Fruit fly (Drosophila melanogaster) whole organism, embryonic: ENCODE results near the gene aqz.

ENCODE experiments used
- Ada2b ChIP-seq: fragments of 200-800 bp; sonication (Bioruptor generic); IDR thresholded peaks from 2 replicates; pipeline ENCODE4 v1.3.6; 2022; ENCODE audit warnings: missing biosample characterization, missing genetic modification characterization
- Aef1 ChIP-seq: fragments of 200-800 bp; sonication (Bioruptor generic); IDR thresholded peaks from 3 replicates; pipeline ENCODE4 v1.3.6; 2022; ENCODE audit warnings: missing biosample characterization, missing genetic modification characterization
- CG10209 ChIP-seq: fragments of 200-800 bp; sonication (Bioruptor generic); optimal IDR thresholded peaks from 3 replicates; lab custom pipeline; 2017; ENCODE audit warnings: missing biosample characterization, mild to moderate bottlenecking, missing genetic modification characterization, missing genetic modification reagents
- CG11085 ChIP-seq: fragments of 200-800 bp; sonication (Bioruptor generic); IDR thresholded peaks from 2 replicates; pipeline ENCODE4 v1.3.6; 2022; ENCODE audit warnings: missing biosample characterization, missing genetic modification characterization
- CG12391 ChIP-seq: fragments of 200-800 bp; sonication (Bioruptor generic); optimal IDR thresholded peaks from 3 replicates; lab custom pipeline; 2018; ENCODE audit warnings: missing biosample characterization, mild to moderate bottlenecking, missing genetic modification characterization, moderate library complexity
- CG13894 ChIP-seq: fragments of 200-800 bp; sonication (Bioruptor generic); optimal IDR thresholded peaks from 3 replicates; lab custom pipeline; 2018; ENCODE audit warnings: missing biosample characterization, mild to moderate bottlenecking, missing genetic modification characterization, moderate library complexity
- CG14860 ChIP-seq: fragments of 200-800 bp; sonication (Bioruptor generic); IDR thresholded peaks from 3 replicates; pipeline ENCODE4 v1.3.6; 2022; ENCODE audit warnings: missing biosample characterization, missing genetic modification characterization; ENCODE audit not compliant: partially characterized antibody
- CG1529 ChIP-seq: fragments of 200-800 bp; sonication (Bioruptor generic); optimal IDR thresholded peaks from 3 replicates; lab custom pipeline; 2018; ENCODE audit warnings: missing biosample characterization, missing genetic modification characterization
- CG17359 ChIP-seq: fragments of 200-800 bp; sonication (Bioruptor generic); optimal IDR thresholded peaks from 3 replicates; lab custom pipeline; 2018; ENCODE audit warnings: missing biosample characterization, mild to moderate bottlenecking, missing genetic modification characterization, moderate library complexity
- CG17361 ChIP-seq: fragments of 200-800 bp; sonication (Bioruptor generic); IDR thresholded peaks from 3 replicates; pipeline ENCODE4 v1.3.6; 2022; ENCODE audit warnings: missing biosample characterization, missing genetic modification characterization
- CG18011 ChIP-seq: fragments of 200-800 bp; sonication (Bioruptor generic); optimal IDR thresholded peaks from 2 replicates; lab custom pipeline; 2017; ENCODE audit warnings: missing biosample characterization, missing genetic modification characterization, mild to moderate bottlenecking, moderate library complexity, missing genotype
- CG2116 ChIP-seq: fragments of 200-800 bp; sonication (Bioruptor generic); optimal IDR thresholded peaks from 3 replicates; lab custom pipeline; 2018; ENCODE audit warnings: missing biosample characterization, mild to moderate bottlenecking, missing genetic modification characterization
- CG2678 ChIP-seq: fragments of 200-800 bp; sonication (Bioruptor generic); optimal IDR thresholded peaks from 3 replicates; lab custom pipeline; 2019; ENCODE audit warnings: missing biosample characterization, mild to moderate bottlenecking, missing genetic modification characterization, moderate library complexity
- CG30020 ChIP-seq: fragments of 200-800 bp; optimal IDR thresholded peaks from 2 replicates; lab custom pipeline; 2019; ENCODE audit warnings: missing biosample characterization, mild to moderate bottlenecking, missing genetic modification characterization, moderate library complexity
- CG32767 ChIP-seq: fragments of 200-800 bp; sonication (Bioruptor generic); IDR thresholded peaks from 2 replicates; pipeline ENCODE4 v1.3.6; 2022; ENCODE audit warnings: missing biosample characterization, missing genetic modification characterization
- CG33213 ChIP-seq: fragments of 200-800 bp; sonication (Bioruptor generic); optimal IDR thresholded peaks from 3 replicates; lab custom pipeline; 2016; ENCODE audit warnings: missing biosample characterization, missing genetic modification characterization
- CG42726 ChIP-seq: fragments of 200-800 bp; sonication (Bioruptor generic); IDR thresholded peaks from 2 replicates; pipeline ENCODE4 v1.3.6; 2022; ENCODE audit warnings: missing biosample characterization, missing genetic modification characterization; ENCODE audit not compliant: partially characterized antibody
- CG4282 ChIP-seq: fragments of 200-800 bp; sonication (Bioruptor generic); optimal IDR thresholded peaks from 2 replicates; lab custom pipeline; 2016; ENCODE audit warnings: missing biosample characterization, missing genetic modification characterization
- CG6689 ChIP-seq: fragments of 200-800 bp; sonication (Bioruptor generic); IDR thresholded peaks from 2 replicates; pipeline ENCODE4 v1.3.6; 2022; ENCODE audit warnings: missing biosample characterization, missing genetic modification characterization
- CG8290 ChIP-seq, 3 experiments: fragments of 200-800 bp; sonication (Bioruptor generic); optimal IDR thresholded peaks; 2 replicates each; lab custom pipeline; 2016 to 2019; ENCODE audit warnings: missing biosample characterization in 3 of 3, missing genetic modification characterization in 3 of 3, mild to moderate bottlenecking in 2 of 3, moderate library complexity in 1 of 3
- Elba2 ChIP-seq: fragments of 200-800 bp; sonication (Bioruptor generic); optimal IDR thresholded peaks from 3 replicates; lab custom pipeline; 2016; ENCODE audit warnings: missing biosample characterization, missing genetic modification characterization
- Gsc ChIP-seq: fragments of 200-800 bp; sonication (Bioruptor generic); IDR thresholded peaks from 2 replicates; pipeline ENCODE4 v1.3.6; 2022; ENCODE audit warnings: missing biosample characterization, missing genetic modification characterization
- HLHmδ ChIP-seq: fragments of 200-800 bp; sonication (Bioruptor generic); optimal IDR thresholded peaks from 2 replicates; lab custom pipeline; 2018; ENCODE audit warnings: missing biosample characterization, mild to moderate bottlenecking, missing genetic modification characterization, moderate library complexity
- Hey ChIP-seq: fragments of 200-800 bp; sonication (Bioruptor generic); optimal IDR thresholded peaks from 3 replicates; lab custom pipeline; 2018; ENCODE audit warnings: missing biosample characterization, mild to moderate bottlenecking, missing genetic modification characterization
- Hr39 ChIP-seq: fragments of >200 bp; optimal IDR thresholded peaks from 2 replicates; lab custom pipeline; 2017
- Nf-YA ChIP-seq: fragments of 200-800 bp; sonication (Bioruptor generic); IDR thresholded peaks from 2 replicates; pipeline ENCODE4 v1.3.6; 2022; ENCODE audit warnings: missing biosample characterization, missing genetic modification characterization
- Six4 ChIP-seq: fragments of 200-800 bp; sonication (Bioruptor generic); optimal IDR thresholded peaks from 2 replicates; lab custom pipeline; 2016; ENCODE audit warnings: missing biosample characterization, missing genetic modification characterization
- Sox102F ChIP-seq: fragments of 200-800 bp; sonication (Bioruptor generic); optimal IDR thresholded peaks from 2 replicates; lab custom pipeline; 2018; ENCODE audit warnings: missing biosample characterization, mild to moderate bottlenecking, missing genetic modification characterization, moderate library complexity
- Xrp1 ChIP-seq: fragments of 200-800 bp; sonication (Bioruptor generic); IDR thresholded peaks from 2 replicates; pipeline ENCODE4 v1.3.6; 2022; ENCODE audit warnings: missing biosample characterization, missing genetic modification characterization
- al ChIP-seq: fragments of 200-800 bp; sonication (Bioruptor generic); IDR thresholded peaks from 2 replicates; pipeline ENCODE4 v1.3.6; 2022; ENCODE audit warnings: missing biosample characterization, missing genetic modification characterization
- bowl ChIP-seq: fragments of 200-800 bp; sonication (Bioruptor generic); IDR thresholded peaks from 2 replicates; pipeline ENCODE4 v1.3.6; 2022; ENCODE audit warnings: missing biosample characterization, missing genetic modification characterization
- cas ChIP-seq: fragments of 200-800 bp; sonication (Bioruptor generic); IDR thresholded peaks from 2 replicates; pipeline ENCODE4 v1.3.6; 2022; ENCODE audit warnings: missing biosample characterization, missing genetic modification characterization
- chif ChIP-seq, 2 experiments: fragments of 200-800 bp; sonication (Bioruptor generic); optimal IDR thresholded peaks; 3 replicates each; lab custom pipeline; 2016; ENCODE audit warnings: missing biosample characterization in 2 of 2, missing genetic modification characterization in 2 of 2
- crp ChIP-seq, 2 experiments: fragments of 200-800 bp; sonication (Bioruptor generic); optimal IDR thresholded peaks; 2 replicates in 1 of 2; 3 replicates in 1 of 2; lab custom pipeline; 2017; ENCODE audit warnings: missing biosample characterization in 2 of 2, missing genetic modification characterization in 2 of 2, mild to moderate bottlenecking in 1 of 2, moderate library complexity in 1 of 2
- danr ChIP-seq: fragments of 200-800 bp; sonication (Bioruptor generic); IDR thresholded peaks from 2 replicates; pipeline ENCODE4 v1.3.6; 2022; ENCODE audit warnings: missing biosample characterization, missing genetic modification characterization
- dmrt11E ChIP-seq: fragments of 200-800 bp; sonication (Bioruptor generic); optimal IDR thresholded peaks from 3 replicates; lab custom pipeline; 2018; ENCODE audit warnings: missing biosample characterization, mild to moderate bottlenecking, missing genetic modification characterization, moderate library complexity
- esg ChIP-seq: fragments of 200-800 bp; sonication (Bioruptor generic); conservative IDR thresholded peaks from 2 replicates; pipeline ENCODE4 v1.3.6; 2022; ENCODE audit warnings: missing biosample characterization, missing genetic modification characterization
- gce ChIP-seq: fragments of 200-800 bp; sonication (Bioruptor generic); IDR thresholded peaks from 3 replicates; pipeline ENCODE4 v1.3.6; 2022; ENCODE audit warnings: missing biosample characterization, missing genetic modification characterization
- gro ChIP-seq: fragments of 200-800 bp; sonication (Bioruptor generic); optimal IDR thresholded peaks from 2 replicates; lab custom pipeline; 2016; ENCODE audit warnings: missing biosample characterization, missing genetic modification characterization
- hkb ChIP-seq, 2 experiments: fragments of 200-800 bp in 1 of 2; fragments of >200 bp in 1 of 2; sonication (Bioruptor generic) in 1 of 2; IDR thresholded peaks in 1 of 2; optimal IDR thresholded peaks in 1 of 2; 2 replicates each; pipeline versions ENCODE4 v1.3.6 to Lab custom; 2017 to 2022; ENCODE audit warnings: missing biosample characterization in 1 of 2, missing genetic modification characterization in 1 of 2
- nmo ChIP-seq: fragments of 200-800 bp; sonication (Bioruptor generic); optimal IDR thresholded peaks from 2 replicates; lab custom pipeline; 2018; ENCODE audit warnings: missing biosample characterization, mild to moderate bottlenecking, missing genetic modification characterization, moderate library complexity
- pros ChIP-seq: fragments of 200-800 bp; sonication (Bioruptor generic); optimal IDR thresholded peaks from 3 replicates; lab custom pipeline; 2019; ENCODE audit warnings: missing biosample characterization, mild to moderate bottlenecking, missing genetic modification characterization, moderate library complexity
- psq ChIP-seq: fragments of 200-800 bp; sonication (Bioruptor generic); optimal IDR thresholded peaks from 2 replicates; lab custom pipeline; 2017; ENCODE audit warnings: missing biosample characterization, missing genetic modification characterization
- seq ChIP-seq: fragments of 200-800 bp; sonication (Bioruptor generic); IDR thresholded peaks from 2 replicates; pipeline ENCODE4 v1.3.6; 2022; ENCODE audit warnings: missing biosample characterization, missing genetic modification characterization
- slp2 ChIP-seq: fragments of 200-800 bp; sonication (Bioruptor generic); optimal IDR thresholded peaks from 2 replicates; lab custom pipeline; 2016; ENCODE audit warnings: missing biosample characterization, missing genetic modification characterization
- trh ChIP-seq: fragments of 200-800 bp; sonication (Bioruptor generic); optimal IDR thresholded peaks from 2 replicates; lab custom pipeline; 2016; ENCODE audit warnings: missing biosample characterization, missing genetic modification characterization
- ttk ChIP-seq: fragments of 200-800 bp; sonication (Bioruptor generic); IDR thresholded peaks from 2 replicates; pipeline ENCODE4 v2.1.2; 2022; ENCODE audit warnings: missing biosample characterization, missing genetic modification characterization
- twi ChIP-seq: fragments of 200-800 bp; optimal IDR thresholded peaks from 2 replicates; lab custom pipeline; 2019; ENCODE audit warnings: missing biosample characterization, mild to moderate bottlenecking, missing genetic modification characterization, moderate library complexity

Gene aqz

DNA sequence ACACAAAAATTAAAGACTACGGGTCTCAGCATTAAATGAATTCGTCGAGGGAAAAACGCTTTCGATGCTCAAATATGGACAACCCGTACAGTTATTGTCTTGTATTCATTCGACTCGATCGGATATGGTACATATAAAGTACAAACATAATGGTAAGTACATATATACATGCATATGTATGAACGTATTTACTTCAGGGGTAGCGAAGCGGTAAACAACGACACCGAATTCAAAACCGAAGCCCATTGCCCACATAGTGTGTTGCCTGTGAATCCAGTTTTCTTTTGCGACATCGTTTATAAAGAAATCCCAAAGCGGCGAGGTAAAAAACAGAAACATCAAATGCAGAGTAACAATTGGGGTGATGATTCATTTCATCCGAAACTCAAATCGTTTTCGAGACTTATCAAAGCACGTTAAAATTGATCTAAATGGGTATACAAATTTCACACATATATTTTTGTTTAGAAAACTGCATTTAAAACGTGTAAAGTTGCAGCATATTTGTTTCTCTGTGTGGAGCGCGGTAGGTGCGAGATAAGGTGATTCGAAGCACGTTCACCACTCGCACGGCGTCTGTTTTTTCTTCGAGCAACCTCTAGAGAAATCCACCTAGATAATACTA, 8.0 kb downstream of the aqz start (continued):
- TF ChIP-seq bowl (GFP tag; lab: Robert Waterston, UW) (no peak), CG8290 (GFP tag; optimal IDR thresholded peaks at IDR 0.05; lab: Kevin White, UChicago) (no peak), CG8290 (tag; optimal IDR thresholded peaks at IDR 0.05; lab: Kevin White, UChicago) (peak in 1 of 2 experiments; percentile 23), CG10209 (no peak), pros (GFP tag; lab: Kevin White, UChicago) (peak; percentile 82), hkb (optimal IDR thresholded peaks at IDR 0.05; lab: Kevin White, UChicago) (no peak), hkb (GFP tag; IDR thresholded peaks at IDR 0.05; lab: Robert Waterston, UW) (peak; percentile 64), CG14860 (GFP tag; lab: Robert Waterston, UW) (no peak), dmrt11E (peak; percentile 36), al (GFP tag; lab: Robert Waterston, UW) (peak; percentile 46; the same call in 1 of the 2 replicates), Nf-YA (GFP tag; lab: Robert Waterston, UW) (0 out of 2 replicates have a peak, but pooled peaks have one; percentile 13), CG18011 (peak; percentile 16), CG11085 (GFP tag; lab: Robert Waterston, UW) (peak; percentile 35; the same call in 1 of the 2 replicates), CG6689 (GFP tag; lab: Robert Waterston, UW) (peak; percentile 73), CG1529 (GFP tag; lab: Kevin White, UChicago) (peak; percentile 22), CG42726 (GFP tag; lab: Robert Waterston, UW) (no peak), Hr39 (lab: Kevin White, UChicago) (no peak), cas (GFP tag; lab: Robert Waterston, UW) (peak; percentile 14; the same call in 1 of the 2 replicates), seq (GFP tag; lab: Robert Waterston, UW) (peak; percentile 75), danr (GFP tag; lab: Robert Waterston, UW) (peak; percentile 27; the same call in 1 of the 2 replicates), CG2116 (GFP tag; lab: Kevin White, UChicago) (no peak), twi (tag; lab: Kevin White, UChicago) (no peak), psq (GFP tag; lab: Kevin White, UChicago) (no peak), chif (GFP tag; optimal IDR thresholded peaks at IDR 0.05; lab: Kevin White, UChicago) (peak in 1 of 2 experiments; percentile 38), HLHmδ (GFP tag; lab: Kevin White, UChicago) (no peak), CG32767 (peak; percentile 61; the same call in 1 of the 2 replicates)

DNA sequence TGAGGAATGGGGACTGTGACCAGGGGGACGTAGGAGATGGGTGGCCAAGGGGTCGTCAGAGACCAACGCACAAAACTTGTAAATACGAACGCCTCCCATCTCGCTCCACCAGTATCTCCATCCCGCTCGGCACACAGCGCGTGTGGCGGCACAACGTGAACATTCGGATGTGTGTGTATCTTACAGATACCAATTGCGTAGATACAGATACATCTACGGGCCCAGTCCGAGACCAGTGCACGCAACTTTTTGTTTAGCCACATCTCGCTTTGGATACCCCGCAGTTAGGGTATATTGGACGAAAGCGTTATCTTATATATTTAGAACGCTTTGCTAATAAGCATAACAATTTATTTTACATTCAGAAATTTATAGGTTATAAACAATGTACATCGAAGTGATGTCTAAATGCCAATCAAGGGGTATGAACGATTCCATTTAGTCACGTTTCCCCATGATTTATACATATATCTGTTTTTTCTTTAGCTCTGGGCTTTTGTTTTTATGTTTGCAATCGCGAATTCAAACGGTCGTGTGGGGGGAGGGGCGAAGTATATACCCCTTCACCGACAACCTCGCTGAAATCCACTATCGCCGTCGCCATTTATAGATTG, 9.1 kb downstream of the aqz start:
- peak; percentile 99 for TF ChIP-seq Aef1
- TF ChIP-seq Elba2, result peak; percentile 81
- TF ChIP-seq CG12391 (tag; lab: Kevin White, UChicago), result peak; percentile 99
- peak; percentile 94 for TF ChIP-seq Hey
- TF ChIP-seq Xrp1 (GFP tag; lab: Robert Waterston, UW), result peak; percentile 98
- peak; percentile 99 for TF ChIP-seq nmo
- TF ChIP-seq slp2 (GFP tag; lab: Kevin White, UChicago), result peak; percentile 96
- TF ChIP-seq CG33213, result peak; percentile 99
- peak; percentile 99 for TF ChIP-seq gro (GFP tag; lab: Kevin White, UChicago)
- peak; percentile 99 for TF ChIP-seq CG17359 (tag; lab: Kevin White, UChicago)
- TF ChIP-seq Ada2b, result peak; percentile 99
- TF ChIP-seq CG6689 (GFP tag; lab: Robert Waterston, UW), result peak; percentile 98
- peak; percentile 86 for TF ChIP-seq CG30020 (tag; lab: Kevin White, UChicago)
- TF ChIP-seq CG4282, result peak; percentile 97
- TF ChIP-seq gce (GFP tag; lab: Robert Waterston, UW), result peak; percentile 98
- TF ChIP-seq Six4, result peak; percentile 98
- TF ChIP-seq Gsc (GFP tag; lab: Robert Waterston, UW), result no peak
- peak; percentile 99 for TF ChIP-seq Sox102F (GFP tag; lab: Kevin White, UChicago)
- TF ChIP-seq trh, result peak; percentile 97
- TF ChIP-seq CG2678, result peak; percentile 99
- peak; percentile 95 for TF ChIP-seq CG17361 (GFP tag; lab: Robert Waterston, UW)
- TF ChIP-seq CG13894 (tag; lab: Kevin White, UChicago), result peak; percentile 99
- TF ChIP-seq esg (GFP tag; lab: Robert Waterston, UW), result peak; percentile 99
- peak; percentile 38 to 74 for TF ChIP-seq crp (GFP tag; optimal IDR thresholded peaks at IDR 0.05; lab: Kevin White, UChicago)
- peak; percentile 98 for TF ChIP-seq ttk (GFP tag; lab: Robert Waterston, UW)
